Fruit fly (Drosophila melanogaster): ENCODE data around the gene nvd.

nvd gene

DNA sequence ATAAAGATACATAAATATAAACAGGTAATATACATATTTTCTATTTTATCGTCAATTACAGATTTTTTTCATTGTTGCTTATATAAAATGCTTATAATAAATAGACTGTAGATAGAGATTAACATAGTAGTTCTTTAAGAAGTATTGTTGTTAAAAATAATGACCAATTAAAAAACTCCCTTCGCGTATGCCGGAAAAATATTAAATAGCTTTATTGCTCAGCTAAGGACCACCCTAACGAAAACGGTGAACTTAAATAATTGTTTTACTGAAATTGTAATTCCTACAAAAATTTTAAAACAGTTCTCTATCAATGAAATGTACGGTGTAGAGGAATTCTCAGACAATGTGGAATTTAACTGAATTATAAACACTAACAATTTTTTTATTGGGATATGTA is at the start of gene nvd:
Gene nvd (plus strand): TSS at position 301 of the 400 bp plus-strand sequence.
- no peak for TF ChIP-seq insv (optimal IDR thresholded peaks at IDR 0.05)
- no peak for TF ChIP-seq Sin3A (optimal IDR thresholded peaks at IDR 0.05)
- TF ChIP-seq Myc (optimal IDR thresholded peaks at IDR 0.05) = no peak
- no peak for TF ChIP-seq ttk (optimal IDR thresholded peaks at IDR 0.05)
- no peak for TF ChIP-seq h (optimal IDR thresholded peaks at IDR 0.05)
- no peak for TF ChIP-seq psq (optimal IDR thresholded peaks at IDR 0.05)

All from Kc167 (cell line).